Fruit fly (Drosophila melanogaster) whole organism, embryonic: ENCODE data around the gene CG14930.

Experiments used
- Adf1 ChIP-seq: fragments of 200-800 bp; sonication (Bioruptor generic); IDR thresholded peaks from 2 replicates; pipeline ENCODE4 v1.3.6; 2022; ENCODE audit warnings: missing biosample characterization, missing genetic modification characterization
- BEAF-32 ChIP-seq: fragments of 200-800 bp; sonication (Bioruptor generic); optimal IDR thresholded peaks from 3 replicates; lab custom pipeline; 2017; ENCODE audit warnings: missing biosample characterization, missing genetic modification characterization, mild to moderate bottlenecking, moderate library complexity, missing genetic modification reagents
- CG1024 ChIP-seq: fragments of 200-800 bp; sonication (Bioruptor generic); IDR thresholded peaks from 2 replicates; pipeline ENCODE4 v1.3.6; 2022; ENCODE audit warnings: missing biosample characterization, missing genetic modification characterization
- CG10321 ChIP-seq: fragments of 200-800 bp; sonication (Bioruptor generic); IDR thresholded peaks from 2 replicates; pipeline ENCODE4 v1.3.6; 2022; ENCODE audit warnings: missing biosample characterization, missing genetic modification characterization
- CG12155 ChIP-seq: fragments of 200-800 bp; sonication (Bioruptor generic); optimal IDR thresholded peaks from 3 replicates; lab custom pipeline; 2016; ENCODE audit warnings: missing biosample characterization, missing genetic modification characterization
- CG13775 ChIP-seq: fragments of 200-800 bp; sonication (Bioruptor generic); optimal IDR thresholded peaks from 3 replicates; lab custom pipeline; 2017; ENCODE audit warnings: missing biosample characterization, mild to moderate bottlenecking, missing genetic modification characterization
- CG16779 ChIP-seq: fragments of 200-800 bp; sonication (Bioruptor generic); IDR thresholded peaks from 2 replicates; pipeline ENCODE4 v1.3.6; 2022; ENCODE audit warnings: missing biosample characterization, missing genetic modification characterization
- CG16815 ChIP-seq: fragments of 200-800 bp; sonication (Bioruptor generic); optimal IDR thresholded peaks from 3 replicates; lab custom pipeline; 2017; ENCODE audit warnings: missing biosample characterization, mild to moderate bottlenecking, missing genetic modification characterization
- CG17568 ChIP-seq: fragments of 200-800 bp; sonication (Bioruptor generic); optimal IDR thresholded peaks from 2 replicates; lab custom pipeline; 2018; ENCODE audit warnings: missing biosample characterization, mild to moderate bottlenecking, missing genetic modification characterization, moderate library complexity
- CG17829 ChIP-seq: fragments of 200-800 bp; optimal IDR thresholded peaks from 2 replicates; lab custom pipeline; 2019; ENCODE audit warnings: missing biosample characterization, mild to moderate bottlenecking, missing genetic modification characterization, moderate library complexity
- CG18262 ChIP-seq: fragments of 200-800 bp; optimal IDR thresholded peaks from 3 replicates; lab custom pipeline; 2019; ENCODE audit warnings: missing biosample characterization, mild to moderate bottlenecking, missing genetic modification characterization, moderate library complexity
- CG31441 ChIP-seq: fragments of 200-800 bp; sonication (Bioruptor generic); IDR thresholded peaks from 2 replicates; pipeline ENCODE4 v1.3.6; 2022; ENCODE audit warnings: missing biosample characterization, missing genetic modification characterization
- CG4360 ChIP-seq: fragments of 200-800 bp; sonication (Bioruptor generic); IDR thresholded peaks from 2 replicates; pipeline ENCODE4 v1.3.6; 2022; ENCODE audit warnings: missing biosample characterization, missing genetic modification characterization
- CG4730 ChIP-seq: fragments of 200-800 bp; sonication (Bioruptor generic); IDR thresholded peaks from 2 replicates; pipeline ENCODE4 v1.3.6; 2022; ENCODE audit warnings: missing biosample characterization, missing genetic modification characterization
- CG5245 ChIP-seq: fragments of 200-800 bp; sonication (Bioruptor generic); optimal IDR thresholded peaks from 3 replicates; lab custom pipeline; 2016; ENCODE audit warnings: missing biosample characterization, missing genetic modification characterization
- CG6854 ChIP-seq: fragments of 200-800 bp; sonication (Bioruptor generic); optimal IDR thresholded peaks from 3 replicates; lab custom pipeline; 2017; ENCODE audit warnings: missing biosample characterization, mild to moderate bottlenecking, missing genetic modification characterization
- CG7372 ChIP-seq: fragments of 200-800 bp; sonication (Bioruptor generic); IDR thresholded peaks from 2 replicates; pipeline ENCODE4 v1.3.6; 2022; ENCODE audit warnings: missing biosample characterization, missing genetic modification characterization
- CG7556 ChIP-seq: fragments of 200-800 bp; sonication (Bioruptor generic); optimal IDR thresholded peaks from 2 replicates; lab custom pipeline; 2017; ENCODE audit warnings: missing biosample characterization, mild to moderate bottlenecking, missing genetic modification characterization
- CG7963 ChIP-seq: fragments of 200-800 bp; sonication (Bioruptor generic); IDR thresholded peaks from 3 replicates; pipeline ENCODE4 v1.3.6; 2022; ENCODE audit warnings: missing biosample characterization, missing genetic modification characterization; ENCODE audit not compliant: partially characterized antibody
- CG7987 ChIP-seq: fragments of 200-800 bp; sonication (Bioruptor generic); optimal IDR thresholded peaks from 2 replicates; lab custom pipeline; 2018; ENCODE audit warnings: missing biosample characterization, mild to moderate bottlenecking, missing genetic modification characterization, moderate library complexity
- CG8388 ChIP-seq: fragments of 200-800 bp; sonication (Bioruptor generic); optimal IDR thresholded peaks from 2 replicates; lab custom pipeline; 2019; ENCODE audit warnings: missing biosample characterization, mild to moderate bottlenecking, missing genetic modification characterization, moderate library complexity
- CG8924 ChIP-seq: fragments of 200-800 bp; optimal IDR thresholded peaks from 3 replicates; lab custom pipeline; 2019; ENCODE audit warnings: missing biosample characterization, mild to moderate bottlenecking, missing genetic modification characterization, moderate library complexity
- ERR ChIP-seq: fragments of 200-800 bp; sonication (Bioruptor generic); optimal IDR thresholded peaks from 2 replicates; lab custom pipeline; 2016; ENCODE audit warnings: missing biosample characterization, missing genetic modification characterization
- Fer3 ChIP-seq: fragments of 200-800 bp; sonication (Bioruptor generic); optimal IDR thresholded peaks from 2 replicates; lab custom pipeline; 2018; ENCODE audit warnings: missing biosample characterization, mild to moderate bottlenecking, missing genetic modification characterization, moderate library complexity
- HLH54F ChIP-seq: fragments of 200-800 bp; sonication (Bioruptor generic); optimal IDR thresholded peaks from 3 replicates; lab custom pipeline; 2016; ENCODE audit warnings: missing biosample characterization, missing genetic modification characterization
- HmgZ ChIP-seq: fragments of 200-800 bp; sonication (Bioruptor generic); optimal IDR thresholded peaks from 2 replicates; lab custom pipeline; 2018; ENCODE audit warnings: missing biosample characterization, mild to moderate bottlenecking, missing genetic modification characterization
- Jarid2 ChIP-seq: fragments of 200-800 bp; sonication (Bioruptor generic); optimal IDR thresholded peaks from 3 replicates; lab custom pipeline; 2017; ENCODE audit warnings: mild to moderate bottlenecking, missing biosample characterization, missing genetic modification reagents, missing genetic modification characterization
- MESR4 ChIP-seq: fragments of 200-800 bp; sonication (Bioruptor generic); optimal IDR thresholded peaks from 2 replicates; lab custom pipeline; 2018; ENCODE audit warnings: missing biosample characterization, mild to moderate bottlenecking, missing genetic modification characterization, moderate library complexity
- NfI ChIP-seq: fragments of 200-800 bp; sonication (Bioruptor generic); optimal IDR thresholded peaks from 3 replicates; lab custom pipeline; 2018; ENCODE audit warnings: missing biosample characterization, mild to moderate bottlenecking, missing genetic modification characterization, moderate library complexity
- Oli ChIP-seq: fragments of 200-800 bp; sonication (Bioruptor generic); optimal IDR thresholded peaks from 2 replicates; lab custom pipeline; 2018; ENCODE audit warnings: missing biosample characterization, mild to moderate bottlenecking, missing genetic modification characterization, moderate library complexity
- Sin3A ChIP-seq: fragments of >200 bp; optimal IDR thresholded peaks from 2 replicates; lab custom pipeline; 2018
- ara ChIP-seq: fragments of 200-800 bp; sonication (Bioruptor generic); IDR thresholded peaks from 2 replicates; pipeline ENCODE4 v1.3.6; 2022; ENCODE audit warnings: missing biosample characterization, missing genetic modification characterization
- ato ChIP-seq: fragments of 200-800 bp; sonication (Bioruptor generic); IDR thresholded peaks from 2 replicates; pipeline ENCODE4 v1.3.6; 2022; ENCODE audit warnings: missing biosample characterization, missing genetic modification characterization; ENCODE audit not compliant: partially characterized antibody
- br ChIP-seq: fragments of >200 bp; optimal IDR thresholded peaks from 2 replicates; lab custom pipeline; 2017
- chinmo ChIP-seq: fragments of 200-800 bp; sonication (Bioruptor generic); IDR thresholded peaks from 4 replicates; pipeline ENCODE4 v1.3.6; 2022; ENCODE audit warnings: missing biosample characterization, missing genetic modification characterization; ENCODE audit not compliant: partially characterized antibody
- dati ChIP-seq: fragments of 200-800 bp; sonication (Bioruptor generic); IDR thresholded peaks from 2 replicates; pipeline ENCODE4 v1.3.6; 2022; ENCODE audit warnings: missing biosample characterization, missing genetic modification characterization
- dpn ChIP-seq, 2 experiments: fragments of 200-800 bp; sonication (Bioruptor generic); optimal IDR thresholded peaks; 3 replicates each; lab custom pipeline; 2016; ENCODE audit warnings: missing biosample characterization in 2 of 2, missing genetic modification characterization in 2 of 2
- fd3F ChIP-seq: fragments of 200-800 bp; sonication (Bioruptor generic); optimal IDR thresholded peaks from 2 replicates; lab custom pipeline; 2018; ENCODE audit warnings: missing biosample characterization, mild to moderate bottlenecking, missing genetic modification characterization, moderate library complexity
- grn ChIP-seq: fragments of 200-800 bp; sonication (Bioruptor generic); optimal IDR thresholded peaks from 3 replicates; lab custom pipeline; 2017; ENCODE audit warnings: missing biosample characterization, missing genetic modification characterization
- gro ChIP-seq: fragments of 200-800 bp; sonication (Bioruptor generic); optimal IDR thresholded peaks from 2 replicates; lab custom pipeline; 2016; ENCODE audit warnings: missing biosample characterization, missing genetic modification characterization
- gsb-n ChIP-seq: fragments of 200-800 bp; sonication (Bioruptor generic); optimal IDR thresholded peaks from 3 replicates; lab custom pipeline; 2018; ENCODE audit warnings: missing biosample characterization, mild to moderate bottlenecking, missing genetic modification characterization
- gt ChIP-seq: fragments of 200-800 bp; sonication (Bioruptor generic); IDR thresholded peaks from 2 replicates; pipeline ENCODE4 v1.3.6; 2022; ENCODE audit warnings: missing biosample characterization, missing genetic modification characterization
- ham ChIP-seq: fragments of 200-800 bp; sonication (Bioruptor generic); IDR thresholded peaks from 2 replicates; pipeline ENCODE4 v1.3.6; 2022; ENCODE audit warnings: missing biosample characterization, missing genetic modification characterization
- jing ChIP-seq: fragments of 200-800 bp; sonication (Bioruptor generic); optimal IDR thresholded peaks from 2 replicates; lab custom pipeline; 2018; ENCODE audit warnings: missing biosample characterization, mild to moderate bottlenecking, missing genetic modification characterization
- kah ChIP-seq: fragments of 200-800 bp; sonication (Bioruptor generic); optimal IDR thresholded peaks from 2 replicates; lab custom pipeline; 2018; ENCODE audit warnings: missing biosample characterization, mild to moderate bottlenecking, missing genetic modification characterization
- otp ChIP-seq: fragments of 200-800 bp; sonication (Bioruptor generic); IDR thresholded peaks from 3 replicates; pipeline ENCODE4, ENCODE4 v1.3.6; 2022; ENCODE audit warnings: missing biosample characterization, missing genetic modification characterization
- pb ChIP-seq: fragments of 200-800 bp; sonication (Bioruptor generic); optimal IDR thresholded peaks from 3 replicates; lab custom pipeline; 2016; ENCODE audit warnings: missing biosample characterization, missing genetic modification characterization
- phol ChIP-seq: fragments of 200-800 bp; sonication (Bioruptor generic); optimal IDR thresholded peaks from 3 replicates; lab custom pipeline; 2018; ENCODE audit warnings: missing biosample characterization, mild to moderate bottlenecking, missing genetic modification characterization, moderate library complexity
- run ChIP-seq: fragments of 200-800 bp; sonication (Bioruptor generic); optimal IDR thresholded peaks from 3 replicates; lab custom pipeline; 2018; ENCODE audit warnings: missing biosample characterization, mild to moderate bottlenecking, missing genetic modification characterization
- schlank ChIP-seq: fragments of 200-800 bp; sonication (Bioruptor generic); optimal IDR thresholded peaks from 2 replicates; lab custom pipeline; 2018; ENCODE audit warnings: missing biosample characterization, mild to moderate bottlenecking, missing genetic modification characterization
- sug ChIP-seq: fragments of 200-800 bp; optimal IDR thresholded peaks from 2 replicates; lab custom pipeline; 2019; ENCODE audit warnings: missing biosample characterization, mild to moderate bottlenecking, missing genetic modification characterization, moderate library complexity
- zen ChIP-seq: fragments of 200-800 bp; sonication (Bioruptor generic); optimal IDR thresholded peaks from 3 replicates; lab custom pipeline; 2018; ENCODE audit warnings: missing biosample characterization, mild to moderate bottlenecking, missing genetic modification characterization, moderate library complexity

CG14930 gene

DNA sequence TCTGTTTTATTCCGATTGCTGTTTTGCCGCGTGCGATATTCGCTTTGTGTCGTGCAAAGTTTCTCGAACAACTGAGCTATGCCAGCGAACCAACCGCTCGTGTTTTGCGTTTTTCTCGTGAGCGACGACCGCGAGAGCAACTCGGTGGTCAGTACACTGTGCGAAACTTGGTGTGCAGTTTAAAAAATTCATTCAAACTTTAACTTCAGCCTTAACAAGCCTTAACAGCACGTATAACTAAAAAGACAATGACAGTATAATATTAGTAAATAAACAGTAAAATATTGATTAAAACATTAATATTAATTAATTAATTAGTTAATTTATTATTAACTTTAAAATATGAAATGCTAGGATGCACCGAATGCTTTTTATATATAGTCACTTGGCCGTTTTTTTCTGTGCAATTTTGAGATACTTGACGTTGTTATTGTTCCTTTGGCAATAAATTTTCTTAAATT lies 7.1 kb upstream of the CG14930 start, which contains the start of gene CG31705 (continued):
- TF ChIP-seq ara (no peak), phol (tag; lab: Kevin White, UChicago) (no peak), grn (no peak), dpn (GFP tag; optimal IDR thresholded peaks at IDR 0.05; lab: Kevin White, UChicago) (peak; percentile 30 to 34), CG6854 (GFP tag; lab: Kevin White, UChicago) (no peak), schlank (tag; lab: Kevin White, UChicago) (peak; percentile 4), CG8388 (GFP tag; lab: Kevin White, UChicago) (no peak), CG7963 (GFP tag; lab: Robert Waterston, UW) (no peak), CG13775 (GFP tag; lab: Kevin White, UChicago) (peak; percentile 64), CG7556 (GFP tag; lab: Kevin White, UChicago) (peak; percentile 66), Adf1 (GFP tag; lab: Robert Waterston, UW) (no peak), CG7372 (GFP tag; lab: Robert Waterston, UW) (no peak), run (tag; lab: Kevin White, UChicago) (no peak), CG18262 (tag; lab: Kevin White, UChicago) (no peak), HLH54F (GFP tag; lab: Kevin White, UChicago) (no peak), kah (GFP tag; lab: Kevin White, UChicago) (no peak), HmgZ (tag; lab: Kevin White, UChicago) (no peak), CG1024 (no peak), BEAF-32 (GFP tag; lab: Kevin White, UChicago) (no peak), CG8924 (tag; lab: Kevin White, UChicago) (peak; percentile 54), CG10321 (no peak), CG4360 (no peak), br (no peak), dati (GFP tag; lab: Robert Waterston, UW) (no peak), ato (GFP tag; lab: Robert Waterston, UW) (no peak), CG17568 (GFP tag; lab: Kevin White, UChicago) (no peak), CG17829 (tag; lab: Kevin White, UChicago) (no peak), CG4730 (GFP tag; lab: Robert Waterston, UW) (no peak), CG31441 (peak; percentile 49; the same call in 1 of the 2 replicates), jing (no peak), gsb-n (tag; lab: Kevin White, UChicago) (no peak), ERR (GFP tag; lab: Kevin White, UChicago) (no peak), MESR4 (no peak), CG16779 (GFP tag; lab: Robert Waterston, UW) (no peak), Jarid2 (GFP tag; lab: Kevin White, UChicago) (peak; percentile 63), zen (tag; lab: Kevin White, UChicago) (no peak), NfI (GFP tag; lab: Kevin White, UChicago) (no peak), Fer3 (peak; percentile 11), ham (GFP tag; lab: Robert Waterston, UW) (no peak), gro (GFP tag; lab: Kevin White, UChicago) (no peak), sug (tag; lab: Kevin White, UChicago) (peak; percentile 4), fd3F (peak; percentile 39), CG16815 (GFP tag; lab: Kevin White, UChicago) (peak; percentile 6), pb (GFP tag; lab: Kevin White, UChicago) (no peak), chinmo (no peak), CG7987 (GFP tag; lab: Kevin White, UChicago) (no peak), CG12155 (GFP tag; lab: Kevin White, UChicago) (peak; percentile 12), CG5245 (GFP tag; lab: Kevin White, UChicago) (no peak), otp (no peak), Oli (peak; percentile 63), gt (no peak), Sin3A (lab: Kevin White, UChicago) (no peak)
